Worm (Caenorhabditis elegans) whole organism, midembryonic: Measurements from ENCODE around the gene Y97E10AR.6.

Source experiments
- T22C8.4 ChIP-seq: fragments of 200-800 bp; sonication (Bioruptor generic); IDR thresholded peaks from 2 replicates; pipeline ENCODE4 v1.3.6; 2022; ENCODE audit warnings: missing genetic modification characterization, missing compliant biosample characterization
- cog-1 ChIP-seq: sonication (generic microtip); optimal IDR thresholded peaks from 2 replicates; lab custom pipeline; 2016; ENCODE audit warnings: missing genetic modification characterization, missing compliant biosample characterization
- flt-1 ChIP-seq: fragments of 200-800 bp; sonication (Bioruptor generic); IDR thresholded peaks from 2 replicates; pipeline ENCODE4 v1.3.6; 2022; ENCODE audit warnings: missing genetic modification characterization, missing compliant biosample characterization
- klf-2 ChIP-seq: fragments of 200-800 bp; sonication (Bioruptor generic); conservative IDR thresholded peaks from 2 replicates; pipeline ENCODE4 v1.3.6; 2022; ENCODE audit warnings: missing genetic modification reagents, missing genetic modification characterization, missing compliant biosample characterization
- med-1 ChIP-seq: sonication (generic microtip); optimal IDR thresholded peaks from 2 replicates; lab custom pipeline; 2017; ENCODE audit warnings: missing genetic modification characterization, mild to moderate bottlenecking, missing compliant biosample characterization, antibody characterized with exemption, missing genetic modification reagents; ENCODE audit not compliant: insufficient read depth
- ref-1 ChIP-seq: fragments of 200-800 bp; sonication (Bioruptor generic); conservative IDR thresholded peaks from 2 replicates; pipeline ENCODE4 v1.3.6; 2022; ENCODE audit warnings: missing genetic modification reagents, missing genetic modification characterization, missing compliant biosample characterization
- tab-1 ChIP-seq: fragments of 200-800 bp; sonication (Bioruptor generic); IDR thresholded peaks from 2 replicates; pipeline ENCODE4 v1.3.6; 2022; ENCODE audit warnings: missing genetic modification characterization, missing compliant biosample characterization
- ztf-23 ChIP-seq: fragments of 200-800 bp; sonication (Bioruptor generic); IDR thresholded peaks from 2 replicates; pipeline ENCODE4 v1.3.6; 2022; ENCODE audit warnings: missing genetic modification reagents, missing genetic modification characterization, missing compliant biosample characterization
- ztf-29 ChIP-seq: fragments of 200-800 bp; sonication (Bioruptor generic); IDR thresholded peaks from 2 replicates; pipeline ENCODE4 v1.3.6; 2022; ENCODE audit warnings: missing genetic modification reagents, missing genetic modification characterization, missing compliant biosample characterization

- TF ChIP-seq ztf-23 (GFP tag; lab: Robert Waterston, UW), result no peak
- TF ChIP-seq T22C8.4 (GFP tag; lab: Robert Waterston, UW), result no peak
- no peak for TF ChIP-seq flt-1
- no peak for TF ChIP-seq tab-1
- no peak for TF ChIP-seq ztf-29
- no peak for TF ChIP-seq cog-1 (tag; lab: Kevin White, UChicago)
- TF ChIP-seq ref-1, result no peak
- no peak for TF ChIP-seq med-1 (GFP tag; lab: Kevin White, UChicago)
- TF ChIP-seq klf-2 (GFP tag; lab: Robert Waterston, UW), result no peak
Measured at ce11 chrV:8028825-8029489, 15.2 kb upstream of the Y97E10AR.6 start, which contains the start of gene oma-2.
